Worm (Caenorhabditis elegans) whole organism, late embryonic: ENCODE data around the gene B0244.17.

ENCODE experiments used
- C08G9.2 ChIP-seq: sonication (generic microtip); optimal IDR thresholded peaks from 2 replicates; lab custom pipeline; 2016; ENCODE audit warnings: mild to moderate bottlenecking, missing genetic modification characterization, moderate library complexity, missing compliant biosample characterization
- K02D7.2 ChIP-seq: sonication (generic microtip); optimal IDR thresholded peaks from 2 replicates; lab custom pipeline; 2017; ENCODE audit warnings: mild to moderate bottlenecking, missing genetic modification characterization, missing compliant biosample characterization
- K09A11.1 ChIP-seq: sonication (generic microtip); optimal IDR thresholded peaks from 2 replicates; lab custom pipeline; 2017; ENCODE audit warnings: antibody characterized with exemption, mild to moderate bottlenecking, missing genetic modification characterization, missing compliant biosample characterization; ENCODE audit not compliant: insufficient read depth
- T23F11.4 ChIP-seq: fragments of 200-800 bp; sonication (Bioruptor generic); optimal IDR thresholded peaks from 2 replicates; lab custom pipeline; 2018; ENCODE audit warnings: mild to moderate bottlenecking, missing genetic modification characterization, missing compliant biosample characterization
- Y22D7AL.16 ChIP-seq: sonication (generic microtip); optimal IDR thresholded peaks from 2 replicates; lab custom pipeline; 2016; ENCODE audit warnings: missing genetic modification characterization, missing compliant biosample characterization
- ahr-1 ChIP-seq: sonication (generic microtip); optimal IDR thresholded peaks from 2 replicates; lab custom pipeline; 2016; ENCODE audit warnings: missing genetic modification characterization, missing compliant biosample characterization
- ceh-18 ChIP-seq: sonication (generic microtip); optimal IDR thresholded peaks from 2 replicates; lab custom pipeline; 2016; ENCODE audit warnings: missing genetic modification characterization, missing compliant biosample characterization
- ceh-2 ChIP-seq: sonication (generic microtip); optimal IDR thresholded peaks from 2 replicates; lab custom pipeline; 2016; ENCODE audit warnings: missing genotype, missing genetic modification characterization, missing compliant biosample characterization
- ceh-22 ChIP-seq: sonication (generic microtip); optimal IDR thresholded peaks from 2 replicates; lab custom pipeline; 2017; ENCODE audit warnings: missing biosample characterization, missing genetic modification characterization
- ceh-24 ChIP-seq: sonication (generic microtip); optimal IDR thresholded peaks from 2 replicates; lab custom pipeline; 2016; ENCODE audit warnings: mild to moderate bottlenecking, missing genetic modification characterization, missing compliant biosample characterization
- ceh-31 ChIP-seq: sonication (generic microtip); optimal IDR thresholded peaks from 2 replicates; lab custom pipeline; 2016; ENCODE audit warnings: missing genetic modification characterization, missing compliant biosample characterization
- ceh-34 ChIP-seq: sonication (generic microtip); optimal IDR thresholded peaks from 2 replicates; lab custom pipeline; 2016; ENCODE audit warnings: mild to moderate bottlenecking, missing genetic modification characterization, missing compliant biosample characterization
- ceh-45 ChIP-seq: fragments of 200-800 bp; sonication (Bioruptor generic); IDR thresholded peaks from 2 replicates; pipeline ENCODE4 v1.3.6; 2022; ENCODE audit warnings: missing genetic modification reagents, missing genetic modification characterization, missing compliant biosample characterization
- ceh-48 ChIP-seq: sonication (generic microtip); optimal IDR thresholded peaks from 2 replicates; lab custom pipeline; 2016; ENCODE audit warnings: missing genetic modification characterization, inconsistent platforms, missing compliant biosample characterization
- ceh-6 ChIP-seq: fragments of 200-800 bp; sonication (Bioruptor generic); optimal IDR thresholded peaks from 2 replicates; lab custom pipeline; 2018; ENCODE audit warnings: mild to moderate bottlenecking, missing genetic modification characterization, missing compliant biosample characterization
- ceh-9 ChIP-seq: sonication (generic microtip); optimal IDR thresholded peaks from 2 replicates; lab custom pipeline; 2016; ENCODE audit warnings: mild to moderate bottlenecking, missing genetic modification characterization, inconsistent platforms, missing compliant biosample characterization
- che-1 ChIP-seq: sonication (generic microtip); optimal IDR thresholded peaks from 2 replicates; lab custom pipeline; 2016; ENCODE audit warnings: mild to moderate bottlenecking, missing genetic modification characterization, missing compliant biosample characterization
- dve-1 ChIP-seq: sonication (generic microtip); optimal IDR thresholded peaks from 2 replicates; lab custom pipeline; 2017; ENCODE audit warnings: antibody characterized with exemption, mild to moderate bottlenecking, missing genetic modification characterization, missing compliant biosample characterization
- elt-2 ChIP-seq: sonication (generic microtip); optimal IDR thresholded peaks from 2 replicates; lab custom pipeline; 2016; ENCODE audit warnings: missing genetic modification reagents, missing genetic modification characterization, missing compliant biosample characterization
- elt-4 ChIP-seq: sonication (generic microtip); optimal IDR thresholded peaks from 2 replicates; lab custom pipeline; 2016; ENCODE audit warnings: missing genetic modification characterization, missing compliant biosample characterization
- eyg-1 ChIP-seq: sonication (generic microtip); optimal IDR thresholded peaks from 2 replicates; lab custom pipeline; 2016; ENCODE audit warnings: missing genotype, missing genetic modification characterization, missing compliant biosample characterization
- fkh-10 ChIP-seq: fragments of 150-350 bp; optimal IDR thresholded peaks from 2 replicates; lab custom pipeline; 2014; ENCODE audit warnings: missing biosample characterization, missing genetic modification reagents, missing genetic modification characterization
- gmeb-2 ChIP-seq: sonication (generic microtip); optimal IDR thresholded peaks from 2 replicates; lab custom pipeline; 2016; ENCODE audit warnings: missing genetic modification characterization, inconsistent platforms, missing compliant biosample characterization
- hlh-13 ChIP-seq: fragments of 200-800 bp; sonication (Bioruptor generic); optimal IDR thresholded peaks from 2 replicates; lab custom pipeline; 2018; ENCODE audit warnings: mild to moderate bottlenecking, missing genetic modification characterization, missing compliant biosample characterization
- hlh-15 ChIP-seq: sonication (generic microtip); optimal IDR thresholded peaks from 2 replicates; lab custom pipeline; 2016; ENCODE audit warnings: missing genetic modification characterization, missing compliant biosample characterization
- hlh-30 ChIP-seq: sonication (generic microtip); optimal IDR thresholded peaks from 2 replicates; lab custom pipeline; 2017; ENCODE audit warnings: antibody characterized with exemption, missing genetic modification characterization, missing compliant biosample characterization; ENCODE audit not compliant: insufficient read depth
- lim-6 ChIP-seq: sonication (generic microtip); optimal IDR thresholded peaks from 2 replicates; lab custom pipeline; 2016; ENCODE audit warnings: missing genetic modification characterization, missing compliant biosample characterization
- lin-11 ChIP-seq: fragments of 200-800 bp; sonication (Bioruptor generic); optimal IDR thresholded peaks from 2 replicates; lab custom pipeline; 2018; ENCODE audit warnings: mild to moderate bottlenecking, missing genetic modification characterization, missing compliant biosample characterization
- madf-2 ChIP-seq: sonication (generic microtip); optimal IDR thresholded peaks from 2 replicates; lab custom pipeline; 2017; ENCODE audit warnings: missing genetic modification characterization, missing compliant biosample characterization
- mec-3 ChIP-seq: sonication (generic microtip); optimal IDR thresholded peaks from 2 replicates; lab custom pipeline; 2016; ENCODE audit warnings: borderline replicate concordance, missing genetic modification characterization, missing compliant biosample characterization
- nfya-1 ChIP-seq: sonication (generic microtip); optimal IDR thresholded peaks from 2 replicates; lab custom pipeline; 2017; ENCODE audit warnings: missing genetic modification characterization, mild to moderate bottlenecking, missing compliant biosample characterization, antibody characterized with exemption, moderate library complexity
- nhr-11 ChIP-seq: fragments of 150-350 bp; optimal IDR thresholded peaks from 2 replicates; lab custom pipeline; 2014; ENCODE audit warnings: missing biosample characterization, missing genetic modification characterization
- nhr-232 ChIP-seq: sonication (generic microtip); optimal IDR thresholded peaks from 2 replicates; lab custom pipeline; 2016; ENCODE audit warnings: missing genetic modification characterization, missing compliant biosample characterization
- odd-2 ChIP-seq: sonication (generic microtip); optimal IDR thresholded peaks from 2 replicates; lab custom pipeline; 2017; ENCODE audit warnings: antibody characterized with exemption, mild to moderate bottlenecking, missing genetic modification characterization, missing compliant biosample characterization
- pag-3 ChIP-seq: sonication (generic microtip); optimal IDR thresholded peaks from 2 replicates; lab custom pipeline; 2016; ENCODE audit warnings: missing compliant biosample characterization, missing genetic modification characterization, borderline replicate concordance
- pat-9 ChIP-seq: fragments of 200-800 bp; sonication (Bioruptor generic); optimal IDR thresholded peaks from 2 replicates; lab custom pipeline; 2018; ENCODE audit warnings: mild to moderate bottlenecking, missing genetic modification characterization, moderate library complexity, missing compliant biosample characterization
- pha-2 ChIP-seq: sonication (generic microtip); optimal IDR thresholded peaks from 2 replicates; lab custom pipeline; 2017; ENCODE audit warnings: mild to moderate bottlenecking, missing genetic modification characterization, missing compliant biosample characterization
- pha-4 ChIP-seq: fragments of 150-350 bp; optimal IDR thresholded peaks from 2 replicates; lab custom pipeline; 2018; ENCODE audit warnings: missing biosample characterization, missing genetic modification reagents, missing genetic modification characterization
- pqm-1 ChIP-seq: sonication (generic microtip); optimal IDR thresholded peaks from 2 replicates; lab custom pipeline; 2016; ENCODE audit warnings: missing genetic modification characterization, missing compliant biosample characterization
- ref-2 ChIP-seq: sonication (generic microtip); optimal IDR thresholded peaks from 2 replicates; lab custom pipeline; 2016; ENCODE audit warnings: missing genetic modification characterization, missing compliant biosample characterization
- sdc-2 ChIP-seq: sonication (generic microtip); optimal IDR thresholded peaks from 2 replicates; lab custom pipeline; 2016; ENCODE audit warnings: missing genotype, missing genetic modification characterization, missing compliant biosample characterization
- sox-2 ChIP-seq: fragments of 200-800 bp; sonication (Bioruptor generic); IDR thresholded peaks from 2 replicates; pipeline ENCODE4 v1.3.6; 2022; ENCODE audit warnings: missing genetic modification reagents, missing genetic modification characterization, missing compliant biosample characterization
- sox-4 ChIP-seq: sonication (generic microtip); optimal IDR thresholded peaks from 2 replicates; lab custom pipeline; 2017; ENCODE audit warnings: mild to moderate bottlenecking, missing genetic modification characterization, inconsistent platforms, missing compliant biosample characterization
- ttx-3 ChIP-seq: sonication (generic microtip); optimal IDR thresholded peaks from 2 replicates; lab custom pipeline; 2016; ENCODE audit warnings: missing genetic modification reagents, missing genetic modification characterization, missing compliant biosample characterization
- unc-3 ChIP-seq, 2 experiments: fragments of 200-800 bp in 1 of 2; sonication (Bioruptor generic) in 1 of 2; sonication (generic microtip) in 1 of 2; conservative IDR thresholded peaks in 1 of 2; optimal IDR thresholded peaks in 1 of 2; 2 replicates each; pipeline versions ENCODE4 v1.3.6 to Lab custom; 2016 to 2022; ENCODE audit warnings: missing compliant biosample characterization in 2 of 2, missing genetic modification characterization in 2 of 2, missing genetic modification reagents in 1 of 2
- unc-42 ChIP-seq: sonication (generic microtip); optimal IDR thresholded peaks from 2 replicates; lab custom pipeline; 2016; ENCODE audit warnings: missing genotype, missing genetic modification characterization, missing compliant biosample characterization
- unc-86 ChIP-seq: sonication (generic microtip); optimal IDR thresholded peaks from 2 replicates; lab custom pipeline; 2016; ENCODE audit warnings: missing genetic modification characterization, missing compliant biosample characterization
- zip-5 ChIP-seq: sonication (generic microtip); optimal IDR thresholded peaks from 2 replicates; lab custom pipeline; 2016; ENCODE audit warnings: missing genetic modification characterization, missing compliant biosample characterization

B0244.17 gene

DNA sequence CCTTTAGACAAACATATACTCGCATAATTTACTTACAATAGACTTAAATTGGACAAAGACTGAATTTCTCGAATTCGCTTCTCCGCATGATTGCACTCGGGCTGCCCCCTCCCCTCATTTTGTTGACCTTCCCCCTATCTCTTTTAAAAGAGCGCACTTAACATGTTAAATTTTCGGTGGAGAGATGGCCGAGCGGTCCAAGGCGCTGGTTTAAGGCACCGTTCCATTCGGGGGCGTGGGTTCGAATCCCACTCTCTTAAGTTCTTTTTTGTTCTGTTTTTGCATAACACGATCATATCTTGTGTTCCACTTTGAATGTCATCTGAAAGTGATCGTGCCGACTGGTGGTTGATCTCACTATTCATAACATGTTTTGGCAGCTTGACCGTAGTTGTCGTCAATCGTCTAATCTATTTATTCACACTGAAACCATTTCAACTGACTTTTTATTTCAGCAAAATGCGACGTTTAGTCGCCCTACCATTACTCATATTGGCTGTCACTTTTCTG is 36.8 kb downstream of the B0244.17 start, which contains the start of gene cutl-23 (continued):
- TF ChIP-seq madf-2, result peak; percentile 28
- peak; percentile 65 for TF ChIP-seq T23F11.4 (GFP tag; lab: Kevin White, UChicago)
- TF ChIP-seq fkh-10 (GFP tag; lab: Kevin White, UChicago), result no peak
- TF ChIP-seq ceh-9 (tag; lab: Kevin White, UChicago), result peak; percentile 34
- TF ChIP-seq sdc-2 (tag; lab: Kevin White, UChicago), result peak; percentile 41
- no peak for TF ChIP-seq elt-2 (tag; lab: Kevin White, UChicago)
- TF ChIP-seq eyg-1 (tag; lab: Kevin White, UChicago), result no peak
- TF ChIP-seq ahr-1 (tag; lab: Kevin White, UChicago), result no peak
- TF ChIP-seq dve-1 (tag; lab: Kevin White, UChicago), result no peak
- TF ChIP-seq gmeb-2, result peak; percentile 58
- no peak for TF ChIP-seq K09A11.1 (tag; lab: Kevin White, UChicago)
- TF ChIP-seq pha-2, result peak; percentile 26
- no peak for TF ChIP-seq elt-4 (tag; lab: Kevin White, UChicago)
- TF ChIP-seq lim-6, result no peak
- TF ChIP-seq nhr-11, result no peak
- no peak for TF ChIP-seq odd-2 (tag; lab: Kevin White, UChicago)
- peak; percentile 35 for TF ChIP-seq nhr-232 (tag; lab: Kevin White, UChicago)
- TF ChIP-seq ceh-2 (tag; lab: Kevin White, UChicago), result no peak
- peak; percentile 19 for TF ChIP-seq C08G9.2
- TF ChIP-seq ceh-45, result peak; percentile 9; the same call in 1 of the 2 replicates
- no peak for TF ChIP-seq hlh-13 (GFP tag; lab: Kevin White, UChicago)
- TF ChIP-seq Y22D7AL.16 (tag; lab: Kevin White, UChicago), result peak; percentile 38
- no peak for TF ChIP-seq hlh-15
- no peak for TF ChIP-seq ceh-18 (tag; lab: Kevin White, UChicago)
- no peak for TF ChIP-seq pqm-1
- peak; percentile 23 for TF ChIP-seq nfya-1
- peak; percentile 59 for TF ChIP-seq ceh-6 (GFP tag; lab: Kevin White, UChicago)
- peak; percentile 42 for TF ChIP-seq ceh-48 (tag; lab: Kevin White, UChicago)
- no peak for TF ChIP-seq ceh-24 (tag; lab: Kevin White, UChicago)
- peak; percentile 58 for TF ChIP-seq sox-4
- TF ChIP-seq che-1 (tag; lab: Kevin White, UChicago), result peak; percentile 59
- no peak for TF ChIP-seq ttx-3 (tag; lab: Kevin White, UChicago)
- TF ChIP-seq zip-5 (tag; lab: Kevin White, UChicago), result no peak
- TF ChIP-seq pha-4 (tag; lab: Kevin White, UChicago), result no peak
- TF ChIP-seq ceh-31 (tag; lab: Kevin White, UChicago), result peak; percentile 50
- no peak for TF ChIP-seq mec-3 (tag; lab: Kevin White, UChicago)
- no peak for TF ChIP-seq unc-86
- peak; percentile 5; the same call in 1 of the 2 replicates for TF ChIP-seq sox-2
- TF ChIP-seq lin-11 (tag; lab: Kevin White, UChicago), result peak; percentile 27
- 0 out of 2 replicates have a peak, but pooled peaks have one; percentile 16 for TF ChIP-seq unc-3 (GFP tag; conservative IDR thresholded peaks at IDR 0.05; lab: Robert Waterston, UW)
- TF ChIP-seq unc-3 (tag; optimal IDR thresholded peaks at IDR 0.05; lab: Kevin White, UChicago), result no peak
- TF ChIP-seq pat-9 (tag; lab: Kevin White, UChicago), result peak; percentile 23
- no peak for TF ChIP-seq unc-42
- TF ChIP-seq ceh-34 (tag; lab: Kevin White, UChicago), result peak; percentile 11
- no peak for TF ChIP-seq ref-2 (tag; lab: Kevin White, UChicago)
- TF ChIP-seq hlh-30 (tag; lab: Kevin White, UChicago), result no peak
- no peak for TF ChIP-seq pag-3 (tag; lab: Kevin White, UChicago)
- TF ChIP-seq K02D7.2 (tag; lab: Kevin White, UChicago), result peak; percentile 40
- TF ChIP-seq ceh-22 (tag; lab: Kevin White, UChicago), result no peak
